Fruit fly (Drosophila melanogaster) whole organism, embryonic: ENCODE results near the gene tai.
A peak's percentile ranks its signal among the peaks of the same experiment; 100 is the strongest.

Experiments
- Abd-B ChIP-seq: fragments of 200-800 bp; sonication (Bioruptor generic); optimal IDR thresholded peaks from 2 replicates; lab custom pipeline; 2018; ENCODE audit warnings: missing biosample characterization, mild to moderate bottlenecking, missing genetic modification characterization, moderate library complexity
- Awh ChIP-seq: fragments of 200-800 bp; sonication (Bioruptor generic); IDR thresholded peaks from 2 replicates; pipeline ENCODE4, ENCODE4 v1.3.6; 2022; ENCODE audit warnings: missing biosample characterization, missing genetic modification characterization
- CG10565 ChIP-seq: fragments of 200-800 bp; sonication (Bioruptor generic); optimal IDR thresholded peaks from 3 replicates; lab custom pipeline; 2016; ENCODE audit warnings: missing biosample characterization, mild to moderate bottlenecking, missing genetic modification characterization
- CG11456 ChIP-seq: fragments of 200-800 bp; sonication (Bioruptor generic); IDR thresholded peaks from 3 replicates; pipeline ENCODE4 v1.3.6; 2022; ENCODE audit warnings: missing biosample characterization, missing genetic modification characterization
- CG12942 ChIP-seq: fragments of 200-800 bp; sonication (Bioruptor generic); optimal IDR thresholded peaks from 3 replicates; lab custom pipeline; 2016; ENCODE audit warnings: missing biosample characterization, missing genetic modification characterization
- CG13287 ChIP-seq: fragments of 200-800 bp; sonication (Bioruptor generic); IDR thresholded peaks from 2 replicates; pipeline ENCODE4 v1.3.6; 2022; ENCODE audit warnings: missing biosample characterization, missing genetic modification characterization; ENCODE audit not compliant: partially characterized antibody
- CG13775 ChIP-seq: fragments of 200-800 bp; sonication (Bioruptor generic); optimal IDR thresholded peaks from 3 replicates; lab custom pipeline; 2017; ENCODE audit warnings: missing biosample characterization, mild to moderate bottlenecking, missing genetic modification characterization
- CG1602 ChIP-seq: fragments of 200-800 bp; sonication (Bioruptor generic); optimal IDR thresholded peaks from 3 replicates; lab custom pipeline; 2016; ENCODE audit warnings: missing biosample characterization, missing genetic modification characterization
- CG1647 ChIP-seq: fragments of 200-800 bp; sonication (Bioruptor generic); optimal IDR thresholded peaks from 3 replicates; lab custom pipeline; 2016; ENCODE audit warnings: missing biosample characterization, missing genetic modification characterization
- CG17385 ChIP-seq: fragments of 200-800 bp; sonication (Bioruptor generic); optimal IDR thresholded peaks from 3 replicates; lab custom pipeline; 2018; ENCODE audit warnings: missing biosample characterization, mild to moderate bottlenecking, missing genetic modification characterization
- CG18599 ChIP-seq: fragments of 200-800 bp; sonication (Bioruptor generic); optimal IDR thresholded peaks from 3 replicates; lab custom pipeline; 2017; ENCODE audit warnings: missing biosample characterization, missing genetic modification characterization, mild to moderate bottlenecking, moderate library complexity, missing genetic modification reagents
- CG2129 ChIP-seq: fragments of 200-800 bp; sonication (Bioruptor generic); IDR thresholded peaks from 2 replicates; pipeline ENCODE4 v1.3.6; 2022; ENCODE audit warnings: missing biosample characterization, missing genetic modification characterization; ENCODE audit not compliant: partially characterized antibody
- CG2199 ChIP-seq: fragments of 200-800 bp; sonication (Bioruptor generic); IDR thresholded peaks from 3 replicates; pipeline ENCODE4 v1.3.6; 2022; ENCODE audit warnings: missing biosample characterization, missing genetic modification characterization
- CG30431 ChIP-seq: fragments of 200-800 bp; sonication (Bioruptor generic); optimal IDR thresholded peaks from 2 replicates; lab custom pipeline; 2017; ENCODE audit warnings: missing biosample characterization, missing genetic modification characterization
- CG31224 ChIP-seq: fragments of 200-800 bp; sonication (Bioruptor generic); IDR thresholded peaks from 2 replicates; pipeline ENCODE4 v1.3.6; 2022; ENCODE audit warnings: missing biosample characterization, missing genetic modification characterization
- CG34224 ChIP-seq: fragments of 200-800 bp; sonication (Bioruptor generic); IDR thresholded peaks from 3 replicates; pipeline ENCODE4 v1.3.6; 2022; ENCODE audit warnings: missing biosample characterization, missing genetic modification characterization; ENCODE audit not compliant: partially characterized antibody
- CG4360 ChIP-seq: fragments of 200-800 bp; sonication (Bioruptor generic); IDR thresholded peaks from 2 replicates; pipeline ENCODE4 v1.3.6; 2022; ENCODE audit warnings: missing biosample characterization, missing genetic modification characterization
- CG4424 ChIP-seq: fragments of 200-800 bp; sonication (Bioruptor generic); optimal IDR thresholded peaks from 3 replicates; lab custom pipeline; 2016; ENCODE audit warnings: missing biosample characterization, missing genetic modification characterization
- CG5180 ChIP-seq: fragments of 200-800 bp; sonication (Bioruptor generic); optimal IDR thresholded peaks from 3 replicates; lab custom pipeline; 2017; ENCODE audit warnings: missing biosample characterization, missing genetic modification characterization, mild to moderate bottlenecking, moderate library complexity, missing genetic modification reagents
- CG6689 ChIP-seq: fragments of 200-800 bp; sonication (Bioruptor generic); IDR thresholded peaks from 2 replicates; pipeline ENCODE4 v1.3.6; 2022; ENCODE audit warnings: missing biosample characterization, missing genetic modification characterization
- CG8924 ChIP-seq: fragments of 200-800 bp; optimal IDR thresholded peaks from 3 replicates; lab custom pipeline; 2019; ENCODE audit warnings: missing biosample characterization, mild to moderate bottlenecking, missing genetic modification characterization, moderate library complexity
- Chrac-16 ChIP-seq: fragments of 200-800 bp; sonication (Bioruptor generic); optimal IDR thresholded peaks from 3 replicates; lab custom pipeline; 2016; ENCODE audit warnings: missing biosample characterization, missing genetic modification characterization
- Dbx ChIP-seq: fragments of 200-800 bp; sonication (Bioruptor generic); IDR thresholded peaks from 3 replicates; pipeline ENCODE4 v1.3.6; 2022; ENCODE audit warnings: missing biosample characterization, missing genetic modification characterization
- Hey ChIP-seq: fragments of 200-800 bp; sonication (Bioruptor generic); optimal IDR thresholded peaks from 3 replicates; lab custom pipeline; 2018; ENCODE audit warnings: missing biosample characterization, mild to moderate bottlenecking, missing genetic modification characterization
- MTF-1 ChIP-seq: fragments of 200-800 bp; sonication (Bioruptor generic); optimal IDR thresholded peaks from 2 replicates; lab custom pipeline; 2018; ENCODE audit warnings: missing biosample characterization, mild to moderate bottlenecking, missing genetic modification characterization, borderline replicate concordance
- Meics ChIP-seq: fragments of 200-800 bp; sonication (Bioruptor generic); optimal IDR thresholded peaks from 2 replicates; lab custom pipeline; 2017; ENCODE audit warnings: missing biosample characterization, mild to moderate bottlenecking, missing genetic modification characterization
- Mes4 ChIP-seq: fragments of 200-800 bp; sonication (Bioruptor generic); optimal IDR thresholded peaks from 2 replicates; lab custom pipeline; 2016; ENCODE audit warnings: missing biosample characterization, missing genetic modification characterization
- NC2α ChIP-seq: fragments of 200-800 bp; sonication (Bioruptor generic); optimal IDR thresholded peaks from 2 replicates; lab custom pipeline; 2016; ENCODE audit warnings: missing biosample characterization, missing genetic modification characterization
- Pdp1 ChIP-seq, 2 experiments: fragments of 200-800 bp; sonication (Bioruptor generic); optimal IDR thresholded peaks; 3 replicates each; lab custom pipeline; 2016; ENCODE audit warnings: missing biosample characterization in 2 of 2, missing genetic modification characterization in 2 of 2, mild to moderate bottlenecking in 1 of 2, moderate library complexity in 1 of 2
- Ptx1 ChIP-seq: fragments of 200-800 bp; sonication (Bioruptor generic); IDR thresholded peaks from 2 replicates; pipeline ENCODE4 v1.3.6; 2022; ENCODE audit warnings: missing biosample characterization, missing genetic modification characterization
- Rx ChIP-seq: fragments of 200-800 bp; sonication (Bioruptor generic); IDR thresholded peaks from 2 replicates; pipeline ENCODE4 v1.3.6; 2022; ENCODE audit warnings: missing biosample characterization, missing genetic modification characterization
- Stat92E ChIP-seq, 3 experiments: fragments of >200 bp in 2 of 3; fragments of 200-800 bp in 1 of 3; sonication (Bioruptor generic) in 1 of 3; optimal IDR thresholded peaks; 2 replicates each; lab custom pipeline; 2017 to 2019; ENCODE audit warnings: missing biosample characterization in 3 of 3, missing genetic modification characterization in 3 of 3, mild to moderate bottlenecking in 1 of 3, moderate library complexity in 1 of 3
- Tbp ChIP-seq: fragments of >200 bp; optimal IDR thresholded peaks from 2 replicates; lab custom pipeline; 2018; ENCODE audit warnings: missing biosample characterization, missing genetic modification characterization
- Xbp1 ChIP-seq: fragments of 200-800 bp; sonication (Bioruptor generic); optimal IDR thresholded peaks from 3 replicates; lab custom pipeline; 2016; ENCODE audit warnings: missing biosample characterization, mild to moderate bottlenecking, missing genetic modification characterization
- ash1 ChIP-seq: fragments of 200-800 bp; sonication (Bioruptor generic); optimal IDR thresholded peaks from 2 replicates; lab custom pipeline; 2018; ENCODE audit warnings: missing biosample characterization, mild to moderate bottlenecking, missing genetic modification characterization
- bbx ChIP-seq: fragments of 200-800 bp; sonication (Bioruptor generic); IDR thresholded peaks from 2 replicates; pipeline ENCODE4 v1.3.6; 2022; ENCODE audit warnings: missing biosample characterization, missing genetic modification characterization; ENCODE audit not compliant: partially characterized antibody
- chif ChIP-seq, 2 experiments: fragments of 200-800 bp; sonication (Bioruptor generic); optimal IDR thresholded peaks; 3 replicates each; lab custom pipeline; 2016; ENCODE audit warnings: missing biosample characterization in 2 of 2, missing genetic modification characterization in 2 of 2
- dysf ChIP-seq: fragments of 200-800 bp; sonication (Bioruptor generic); IDR thresholded peaks from 3 replicates; pipeline ENCODE4 v1.3.6; 2022; ENCODE audit warnings: missing biosample characterization, missing genetic modification characterization
- eve ChIP-seq, 2 experiments: fragments of >200 bp; optimal IDR thresholded peaks; 2 replicates each; lab custom pipeline; 2017; ENCODE audit warnings: missing biosample characterization in 2 of 2, missing genetic modification characterization in 2 of 2
- gcm2 ChIP-seq: fragments of 200-800 bp; sonication (Bioruptor generic); optimal IDR thresholded peaks from 2 replicates; lab custom pipeline; 2016; ENCODE audit warnings: missing biosample characterization, missing genetic modification characterization
- grn ChIP-seq: fragments of 200-800 bp; sonication (Bioruptor generic); optimal IDR thresholded peaks from 3 replicates; lab custom pipeline; 2017; ENCODE audit warnings: missing biosample characterization, missing genetic modification characterization
- gt ChIP-seq: fragments of 200-800 bp; sonication (Bioruptor generic); IDR thresholded peaks from 2 replicates; pipeline ENCODE4 v1.3.6; 2022; ENCODE audit warnings: missing biosample characterization, missing genetic modification characterization
- jigr1 ChIP-seq: fragments of 200-800 bp; sonication (Bioruptor generic); IDR thresholded peaks from 3 replicates; pipeline ENCODE4 v1.3.6; 2022; ENCODE audit warnings: missing biosample characterization, missing genetic modification characterization
- klu ChIP-seq: fragments of 200-800 bp; sonication (Bioruptor generic); IDR thresholded peaks from 2 replicates; pipeline ENCODE4 v1.3.6; 2022; ENCODE audit warnings: missing biosample characterization, missing genetic modification characterization
- lilli ChIP-seq: fragments of 200-800 bp; sonication (Bioruptor generic); optimal IDR thresholded peaks from 3 replicates; lab custom pipeline; 2016; ENCODE audit warnings: missing biosample characterization, missing genetic modification characterization
- nom ChIP-seq: fragments of 200-800 bp; sonication (Bioruptor generic); optimal IDR thresholded peaks from 2 replicates; lab custom pipeline; 2017; ENCODE audit warnings: missing biosample characterization, missing genetic modification characterization, mild to moderate bottlenecking, moderate library complexity, missing genetic modification reagents
- psq ChIP-seq: fragments of 200-800 bp; sonication (Bioruptor generic); optimal IDR thresholded peaks from 2 replicates; lab custom pipeline; 2017; ENCODE audit warnings: missing biosample characterization, missing genetic modification characterization
- run ChIP-seq: fragments of 200-800 bp; sonication (Bioruptor generic); optimal IDR thresholded peaks from 3 replicates; lab custom pipeline; 2018; ENCODE audit warnings: missing biosample characterization, mild to moderate bottlenecking, missing genetic modification characterization
- sc ChIP-seq, 3 experiments: fragments of >200 bp in 2 of 3; fragments of 200-800 bp in 1 of 3; sonication (Bioruptor generic) in 1 of 3; optimal IDR thresholded peaks; 2 replicates in 2 of 3; 3 replicates in 1 of 3; lab custom pipeline; 2017; ENCODE audit warnings: mild to moderate bottlenecking in 1 of 3, missing biosample characterization in 1 of 3, missing genetic modification characterization in 1 of 3, missing genetic modification reagents in 1 of 3
- slou ChIP-seq: fragments of 200-800 bp; sonication (Bioruptor generic); optimal IDR thresholded peaks from 3 replicates; lab custom pipeline; 2016; ENCODE audit warnings: missing biosample characterization, missing genetic modification characterization
- tna ChIP-seq: fragments of 200-800 bp; sonication (Bioruptor generic); IDR thresholded peaks from 2 replicates; pipeline ENCODE4 v1.3.6; 2022; ENCODE audit warnings: missing biosample characterization, missing genetic modification characterization; ENCODE audit not compliant: partially characterized antibody
- trem ChIP-seq: fragments of 200-800 bp; optimal IDR thresholded peaks from 3 replicates; lab custom pipeline; 2019; ENCODE audit warnings: missing biosample characterization, mild to moderate bottlenecking, missing genetic modification characterization, moderate library complexity
- zen ChIP-seq: fragments of 200-800 bp; sonication (Bioruptor generic); optimal IDR thresholded peaks from 3 replicates; lab custom pipeline; 2018; ENCODE audit warnings: missing biosample characterization, mild to moderate bottlenecking, missing genetic modification characterization, moderate library complexity

The tai gene

dm6 chr2L:9123707-9124106 lies 42.9 kb upstream of the tai start (continued):
- no peak for TF ChIP-seq CG17385 (GFP tag; lab: Kevin White, UChicago)
- peak in 1 of 3 experiments; percentile 75 for TF ChIP-seq Stat92E (GFP tag; optimal IDR thresholded peaks at IDR 0.05; lab: Kevin White, UChicago)
- no peak for TF ChIP-seq Abd-B (GFP tag; lab: Kevin White, UChicago)
- TF ChIP-seq Xbp1: no peak
- no peak for TF ChIP-seq zen (tag; lab: Kevin White, UChicago)
- peak; percentile 74; the same call in 2 of the 3 replicates for TF ChIP-seq CG2199 (GFP tag; lab: Robert Waterston, UW)
- TF ChIP-seq CG11456 (GFP tag; lab: Robert Waterston, UW): no peak
- no peak for TF ChIP-seq Awh (GFP tag; lab: Robert Waterston, UW)
- no peak for TF ChIP-seq slou (GFP tag; lab: Kevin White, UChicago)
- TF ChIP-seq klu: no peak
- no peak for TF ChIP-seq Chrac-16 (GFP tag; lab: Kevin White, UChicago)
- TF ChIP-seq CG6689 (GFP tag; lab: Robert Waterston, UW): no peak
- no peak for TF ChIP-seq Mes4
- no peak for TF ChIP-seq bbx (GFP tag; lab: Robert Waterston, UW)
- no peak for TF ChIP-seq Tbp
- no peak for TF ChIP-seq CG34224 (GFP tag; lab: Robert Waterston, UW)
- TF ChIP-seq trem (tag; lab: Kevin White, UChicago): no peak
- no peak for TF ChIP-seq CG13287 (GFP tag; lab: Robert Waterston, UW)
- no peak for TF ChIP-seq CG31224 (GFP tag; lab: Robert Waterston, UW)
- no peak for TF ChIP-seq CG4424 (GFP tag; lab: Kevin White, UChicago)
- no peak for TF ChIP-seq CG13775 (GFP tag; lab: Kevin White, UChicago)
- no peak for TF ChIP-seq sc (optimal IDR thresholded peaks at IDR 0.05; lab: Kevin White, UChicago)
- TF ChIP-seq sc (GFP tag; optimal IDR thresholded peaks at IDR 0.05; lab: Kevin White, UChicago): no peak
- TF ChIP-seq CG4360: peak; percentile 71
- no peak for TF ChIP-seq gt (GFP tag; lab: Robert Waterston, UW)
- TF ChIP-seq CG30431: no peak
- no peak for TF ChIP-seq Ptx1
- no peak for TF ChIP-seq Dbx
- peak; percentile 96 for TF ChIP-seq grn (GFP tag; lab: Kevin White, UChicago)
- TF ChIP-seq Hey: no peak
- no peak for TF ChIP-seq lilli (GFP tag; lab: Kevin White, UChicago)
- TF ChIP-seq jigr1 (GFP tag; lab: Robert Waterston, UW): no peak
- TF ChIP-seq NC2α: no peak
- no peak for TF ChIP-seq MTF-1 (GFP tag; lab: Kevin White, UChicago)
- TF ChIP-seq tna: no peak
- no peak for TF ChIP-seq CG12942
- TF ChIP-seq CG8924: no peak
- TF ChIP-seq dysf: no peak
- no peak for TF ChIP-seq CG2129 (GFP tag; lab: Robert Waterston, UW)
- no peak for TF ChIP-seq chif (GFP tag; optimal IDR thresholded peaks at IDR 0.05; lab: Kevin White, UChicago)
- no peak for TF ChIP-seq Pdp1 (GFP tag; optimal IDR thresholded peaks at IDR 0.05; lab: Kevin White, UChicago)

DNA sequence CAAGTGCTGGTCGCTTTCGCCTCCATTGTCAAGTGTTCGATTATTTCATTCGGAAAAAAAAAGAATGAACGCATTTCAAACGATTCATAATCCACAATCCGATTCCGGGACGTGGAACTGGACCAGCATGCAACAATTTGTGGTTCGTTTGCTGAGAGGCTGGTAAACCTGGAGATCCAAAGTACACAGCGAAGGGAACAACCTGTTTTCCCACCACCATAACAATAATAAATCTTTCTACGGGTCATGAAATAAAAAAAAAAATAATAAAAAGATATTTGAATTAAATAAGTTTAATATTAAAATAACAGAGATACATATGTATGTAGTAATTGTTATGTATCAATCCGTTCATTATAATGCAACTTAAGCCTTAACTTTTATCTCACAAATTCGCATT lies 42.1 kb upstream of the tai start:
- TF ChIP-seq ash1 (no peak), CG1647 (no peak), psq (GFP tag; lab: Kevin White, UChicago) (no peak), eve (GFP tag; optimal IDR thresholded peaks at IDR 0.05; lab: Kevin White, UChicago) (no peak), CG10565 (GFP tag; lab: Kevin White, UChicago) (no peak), CG5180 (GFP tag; lab: Kevin White, UChicago) (peak; percentile 93), CG2199 (GFP tag; lab: Robert Waterston, UW) (peak; percentile 18; the same call in 1 of the 3 replicates), CG1602 (GFP tag; lab: Kevin White, UChicago) (no peak), Rx (GFP tag; lab: Robert Waterston, UW) (no peak), run (no peak), CG18599 (GFP tag; lab: Kevin White, UChicago) (no peak), gcm2 (GFP tag; lab: Kevin White, UChicago) (no peak), nom (peak; percentile 8), Meics (GFP tag; lab: Kevin White, UChicago) (no peak)
